Worm (Caenorhabditis elegans): ENCODE data around the gene cfim-2.

DNA sequence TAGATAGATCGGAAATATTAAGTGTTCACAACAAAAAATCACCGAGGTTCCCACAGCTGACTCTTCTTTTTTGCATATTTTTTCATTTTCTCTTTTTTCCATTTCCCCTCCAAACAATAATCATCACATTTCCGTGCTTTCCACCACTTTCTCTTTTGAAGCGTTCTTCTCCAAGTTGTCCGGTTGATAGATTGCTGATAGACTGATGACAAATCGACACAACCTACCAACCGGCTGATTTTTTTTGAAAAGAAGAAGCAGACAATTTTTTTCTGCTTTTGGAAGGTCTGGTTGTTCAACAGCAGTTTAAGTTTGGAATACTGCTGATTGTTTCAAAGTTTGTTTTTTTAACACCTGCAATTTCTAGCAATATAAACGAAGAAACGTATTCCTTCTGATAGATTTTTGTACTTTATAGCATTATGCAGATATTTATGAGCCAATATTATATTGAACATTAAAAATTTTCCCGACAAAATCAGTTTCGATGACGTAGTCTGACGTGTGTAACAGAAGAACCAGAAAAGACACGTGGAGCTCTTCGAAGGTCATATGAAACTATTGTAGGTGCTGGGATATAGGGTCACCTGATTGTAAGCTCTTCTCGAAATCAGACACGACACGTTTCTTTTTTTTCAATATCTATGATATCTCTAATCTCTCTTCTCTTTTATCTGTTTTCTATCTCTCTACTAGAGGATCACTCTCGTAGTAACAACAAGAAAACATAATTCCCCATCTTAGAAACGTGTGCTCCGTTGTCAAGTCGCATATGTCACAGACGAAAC, 48.6 kb downstream of the cfim-2 start:
- no peak for TF ChIP-seq ama-1 (optimal IDR thresholded peaks at IDR 0.05)
- no peak for TF ChIP-seq pes-1 (GFP tag; IDR thresholded peaks at IDR 0.05)
- no peak for TF ChIP-seq ets-7 (tag; optimal IDR thresholded peaks at IDR 0.05)
- TF ChIP-seq F13C5.2 (tag; optimal IDR thresholded peaks at IDR 0.05), result no peak
